Worm (Caenorhabditis elegans) whole organism, L3 larva: ENCODE results near the gene srh-104.

Experiments used
- ama-1 ChIP-seq: fragments of 150-350 bp; optimal IDR thresholded peaks from 2 replicates; lab custom pipeline; 2018
- pha-4 ChIP-seq: fragments of 150-350 bp; optimal IDR thresholded peaks from 2 replicates; lab custom pipeline; 2014; ENCODE audit warnings: missing biosample characterization, missing genetic modification reagents, missing genetic modification characterization
- tbx-2 ChIP-seq: sonication (generic microtip); optimal IDR thresholded peaks from 2 replicates; lab custom pipeline; 2016; ENCODE audit warnings: mild to moderate bottlenecking, missing genetic modification characterization, missing compliant biosample characterization

DNA sequence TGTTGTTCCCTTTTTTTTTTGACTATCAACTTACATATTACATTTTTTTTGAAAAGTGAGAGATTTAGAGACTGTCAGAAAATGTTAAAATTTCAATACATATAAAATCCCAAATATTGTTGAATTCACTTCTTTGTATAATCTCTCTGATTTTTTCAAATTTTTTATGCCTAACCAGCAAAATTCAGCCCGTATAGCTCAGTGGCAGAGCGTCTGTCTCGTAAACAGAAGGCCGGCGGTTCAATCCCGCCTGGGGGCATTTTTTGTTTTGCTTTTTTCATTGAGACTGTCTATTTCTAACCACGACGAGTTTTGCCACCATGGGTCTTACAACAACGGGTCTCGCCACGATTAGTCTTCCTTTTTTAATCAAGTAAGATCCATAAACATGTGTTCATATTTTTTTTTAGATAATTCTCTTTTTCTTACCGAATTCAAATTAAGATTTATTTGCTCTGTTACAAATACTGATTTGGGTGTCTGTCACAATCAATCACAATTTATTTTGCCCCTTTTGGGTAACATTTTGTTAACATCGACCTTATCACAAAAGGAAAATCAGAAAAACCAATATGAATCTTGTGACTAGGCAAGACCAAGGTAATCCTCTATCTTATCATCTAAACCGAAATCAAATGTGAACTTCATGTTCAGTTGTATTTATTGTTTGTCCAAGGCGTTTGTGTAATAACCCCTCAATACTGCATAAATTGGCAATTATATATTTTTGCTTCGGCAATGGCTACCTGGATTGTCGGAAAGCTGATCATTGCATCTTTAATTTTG is 24.8 kb downstream of the srh-104 start, which contains the start of gene glc-1:
- TF ChIP-seq ama-1 (lab: Kevin White, UChicago): no peak
- TF ChIP-seq tbx-2: no peak
- no peak for TF ChIP-seq pha-4 (tag; lab: Kevin White, UChicago)
